In the genomic region with DNA sequence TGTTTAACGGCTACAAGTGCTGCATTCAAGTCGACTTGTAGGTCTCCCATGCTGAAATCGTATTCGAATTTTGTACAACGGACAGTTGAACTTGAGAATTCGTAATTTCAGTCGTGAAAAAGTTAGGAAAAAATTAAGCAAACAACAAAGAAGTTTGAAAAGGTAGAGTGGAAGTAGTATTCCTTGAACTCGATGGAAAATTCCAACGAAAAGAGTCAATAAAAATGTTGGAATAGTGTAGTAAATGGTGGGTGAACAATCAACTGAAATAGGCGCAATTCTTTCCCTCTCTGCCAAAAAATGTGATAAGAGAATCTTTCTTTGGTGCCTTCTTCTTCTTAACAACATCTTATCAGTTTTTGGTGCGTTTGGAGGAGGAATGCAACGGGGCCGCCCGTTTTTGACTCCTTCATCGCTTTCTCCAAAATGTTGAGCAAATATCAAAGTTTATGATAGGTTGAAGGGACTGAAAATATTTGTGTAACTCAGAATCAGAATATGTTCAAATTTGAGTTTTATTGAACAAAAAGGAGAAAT, we compare ENCODE assay signal across 6 worm cellular contexts.
TF ChIP-seq lines count a peak whose summit lies in the region.

TSS of gene ifo-1 (minus strand) at position 51 of the 537 bp plus-strand sequence.

TF ChIP-seq in whole organism, L1 larva, 84 proteins besides CTCF, POLR2A, EP300 and RAD21 (continues in another document):
- TF ChIP-seq elt-2 (tag; optimal IDR thresholded peaks at IDR 0.05; lab: Kevin White, UChicago) = peak; percentile 88
- TF ChIP-seq vab-15 (tag; optimal IDR thresholded peaks at IDR 0.05; lab: Kevin White, UChicago) = no peak
- TF ChIP-seq ceh-82 (tag; optimal IDR thresholded peaks at IDR 0.05; lab: Kevin White, UChicago) = no peak
- peak; percentile 70 for TF ChIP-seq pqm-1 (tag; optimal IDR thresholded peaks at IDR 0.05; lab: Kevin White, UChicago)
- no peak for TF ChIP-seq mab-9 (GFP tag; IDR thresholded peaks at IDR 0.05; lab: Robert Waterston, UW)
- TF ChIP-seq nhr-20 (tag; optimal IDR thresholded peaks at IDR 0.05; lab: Kevin White, UChicago) = peak; percentile 20
- TF ChIP-seq isw-1 (GFP tag; IDR thresholded peaks at IDR 0.05; lab: Robert Waterston, UW) = no peak
- TF ChIP-seq snpc-4 (tag; optimal IDR thresholded peaks at IDR 0.05; lab: Kevin White, UChicago) = no peak
- TF ChIP-seq ceh-8 (GFP tag; optimal IDR thresholded peaks at IDR 0.05; lab: Kevin White, UChicago) = no peak
- no peak for TF ChIP-seq blmp-1 (tag; optimal IDR thresholded peaks at IDR 0.05; lab: Kevin White, UChicago)
- peak in 1 of 2 experiments; percentile 33 for TF ChIP-seq lin-35 (GFP tag; optimal IDR thresholded peaks at IDR 0.05; lab: Kevin White, UChicago)
- TF ChIP-seq pax-3 (tag; optimal IDR thresholded peaks at IDR 0.05; lab: Kevin White, UChicago) = no peak
- TF ChIP-seq lin-13 (GFP tag; optimal IDR thresholded peaks at IDR 0.05; lab: Kevin White, UChicago) = no peak
- no peak for TF ChIP-seq aha-1 (tag; optimal IDR thresholded peaks at IDR 0.05; lab: Kevin White, UChicago)
- TF ChIP-seq ztf-4 (tag; optimal IDR thresholded peaks at IDR 0.05; lab: Kevin White, UChicago) = no peak

TF ChIP-seq in whole organism, L2 larva, 48 proteins besides CTCF, POLR2A, EP300 and RAD21:
- no peak for TF ChIP-seq R02D3.7 (tag; optimal IDR thresholded peaks at IDR 0.05; lab: Kevin White, UChicago)
- peak; percentile 35 for TF ChIP-seq gmeb-1 (tag; optimal IDR thresholded peaks at IDR 0.05; lab: Kevin White, UChicago)
- no peak for TF ChIP-seq lsy-2 (tag; optimal IDR thresholded peaks at IDR 0.05; lab: Kevin White, UChicago)
- TF ChIP-seq ama-1 (optimal IDR thresholded peaks at IDR 0.05; lab: Kevin White, UChicago) = no peak
- TF ChIP-seq Y55F3AM.14 (GFP tag; optimal IDR thresholded peaks at IDR 0.05; lab: Kevin White, UChicago) = no peak
- TF ChIP-seq sma-9 (GFP tag; optimal IDR thresholded peaks at IDR 0.05; lab: Kevin White, UChicago) = peak; percentile 29
- TF ChIP-seq sma-9 (tag; optimal IDR thresholded peaks at IDR 0.05; lab: Kevin White, UChicago) = no peak
- peak; percentile 98 for TF ChIP-seq fos-1 (tag; optimal IDR thresholded peaks at IDR 0.05; lab: Kevin White, UChicago)
- TF ChIP-seq crh-2 (tag; optimal IDR thresholded peaks at IDR 0.05; lab: Kevin White, UChicago) = peak; percentile 62
- TF ChIP-seq nhr-6 (tag; optimal IDR thresholded peaks at IDR 0.05; lab: Kevin White, UChicago) = no peak
- TF ChIP-seq nhr-23 (tag; optimal IDR thresholded peaks at IDR 0.05; lab: Kevin White, UChicago) = no peak
TF ChIP-seq in whole organism, L2 larva: peak in this region for 4.

TF ChIP-seq in whole organism, L3 larva, 47 proteins besides CTCF, POLR2A, EP300 and RAD21:
- TF ChIP-seq nfya-1 (tag; optimal IDR thresholded peaks at IDR 0.05; lab: Kevin White, UChicago; ENCODE audit: insufficient read depth) (no peak), pqm-1 (tag; optimal IDR thresholded peaks at IDR 0.05; lab: Kevin White, UChicago) (peak; percentile 92), ztf-4 (tag; optimal IDR thresholded peaks at IDR 0.05; lab: Kevin White, UChicago) (no peak), ceh-9 (tag; optimal IDR thresholded peaks at IDR 0.05; lab: Kevin White, UChicago) (no peak), jun-1 (tag; optimal IDR thresholded peaks at IDR 0.05; lab: Kevin White, UChicago) (peak; percentile 39), elt-2 (tag; optimal IDR thresholded peaks at IDR 0.05; lab: Kevin White, UChicago) (peak; percentile 95), elt-1 (tag; optimal IDR thresholded peaks at IDR 0.05; lab: Kevin White, UChicago) (no peak)

TF ChIP-seq in whole organism, L4 larva, 104 proteins besides CTCF, POLR2A, EP300 and RAD21:
- TF ChIP-seq aly-2 (tag; optimal IDR thresholded peaks at IDR 0.05; lab: Kevin White, UChicago) = no peak
- no peak for TF ChIP-seq daf-16 (GFP tag; optimal IDR thresholded peaks at IDR 0.05; lab: Kevin White, UChicago)
- TF ChIP-seq daf-16 (tag; optimal IDR thresholded peaks at IDR 0.05; lab: Kevin White, UChicago) = peak; percentile 55
- peak; percentile 99 for TF ChIP-seq pqm-1 (tag; optimal IDR thresholded peaks at IDR 0.05; lab: Kevin White, UChicago)
- peak; percentile 67 for TF ChIP-seq hlh-11 (tag; optimal IDR thresholded peaks at IDR 0.05; lab: Kevin White, UChicago)
- TF ChIP-seq zag-1 (tag; optimal IDR thresholded peaks at IDR 0.05; lab: Kevin White, UChicago) = no peak
- peak; percentile 81 for TF ChIP-seq nhr-28 (tag; optimal IDR thresholded peaks at IDR 0.05; lab: Kevin White, UChicago)
- TF ChIP-seq mep-1 (tag; optimal IDR thresholded peaks at IDR 0.05; lab: Kevin White, UChicago) = no peak
- TF ChIP-seq lin-1 (GFP tag; IDR thresholded peaks at IDR 0.05; lab: Robert Waterston, UW) = peak; percentile 11; the same call in 1 of the 2 replicates
- TF ChIP-seq dmd-6 (GFP tag; IDR thresholded peaks at IDR 0.05; lab: Robert Waterston, UW) = peak; percentile 79
- peak; percentile 35 for TF ChIP-seq nhr-6 (tag; optimal IDR thresholded peaks at IDR 0.05; lab: Kevin White, UChicago)
- TF ChIP-seq tra-1 (GFP tag; IDR thresholded peaks at IDR 0.05; lab: Robert Waterston, UW) = no peak
- peak; percentile 31 for TF ChIP-seq nhr-77 (tag; optimal IDR thresholded peaks at IDR 0.05; lab: Kevin White, UChicago)
TF ChIP-seq in whole organism, L4 larva: peak in this region for 8.

TF ChIP-seq in whole organism, late embryonic, 69 proteins besides CTCF, POLR2A, EP300 and RAD21:
- peak; percentile 86 for TF ChIP-seq elt-2 (tag; optimal IDR thresholded peaks at IDR 0.05; lab: Kevin White, UChicago)
- TF ChIP-seq ets-4 (tag; optimal IDR thresholded peaks at IDR 0.05; lab: Kevin White, UChicago) = no peak
- TF ChIP-seq ceh-22 (tag; optimal IDR thresholded peaks at IDR 0.05; lab: Kevin White, UChicago) = no peak
- no peak for TF ChIP-seq hlh-15 (tag; optimal IDR thresholded peaks at IDR 0.05; lab: Kevin White, UChicago)
- TF ChIP-seq sox-2 (GFP tag; IDR thresholded peaks at IDR 0.05; lab: Robert Waterston, UW) = no peak
- TF ChIP-seq ahr-1 (tag; optimal IDR thresholded peaks at IDR 0.05; lab: Kevin White, UChicago) = no peak
- TF ChIP-seq F13H6.1 (tag; optimal IDR thresholded peaks at IDR 0.05; lab: Kevin White, UChicago) = no peak
- TF ChIP-seq unc-42 (tag; optimal IDR thresholded peaks at IDR 0.05; lab: Kevin White, UChicago) = no peak
- no peak for TF ChIP-seq nhr-232 (tag; optimal IDR thresholded peaks at IDR 0.05; lab: Kevin White, UChicago)

TF ChIP-seq in whole organism, young adult, 124 proteins besides CTCF, POLR2A, EP300 and RAD21:
- TF ChIP-seq sptf-2 (GFP tag; optimal IDR thresholded peaks at IDR 0.05; lab: Kevin White, UChicago) (no peak), T07F8.4 (tag; optimal IDR thresholded peaks at IDR 0.05; lab: Kevin White, UChicago) (no peak), bed-2 (GFP tag; IDR thresholded peaks at IDR 0.05; lab: Robert Waterston, UW) (no peak), nhr-80 (tag; optimal IDR thresholded peaks at IDR 0.05; lab: Kevin White, UChicago) (peak; percentile 99), ama-1 (optimal IDR thresholded peaks at IDR 0.05; lab: Kevin White, UChicago) (no peak), ama-1 (GFP tag; optimal IDR thresholded peaks at IDR 0.05; lab: Kevin White, UChicago) (no peak), attf-5 (GFP tag; optimal IDR thresholded peaks at IDR 0.05; lab: Kevin White, UChicago) (no peak), ztf-22 (GFP tag; optimal IDR thresholded peaks at IDR 0.05; lab: Kevin White, UChicago) (no peak), ztf-6 (GFP tag; IDR thresholded peaks at IDR 0.05; lab: Robert Waterston, UW) (no peak), B0336.3 (GFP tag; IDR thresholded peaks at IDR 0.05; lab: Robert Waterston, UW) (no peak), dox-1 (GFP tag; IDR thresholded peaks at IDR 0.05; lab: Robert Waterston, UW) (peak; percentile 63; the same call in 1 of the 2 replicates), ets-4 (GFP tag; optimal IDR thresholded peaks at IDR 0.05; lab: Kevin White, UChicago) (peak; percentile 3), mxl-1 (tag; optimal IDR thresholded peaks at IDR 0.05; lab: Kevin White, UChicago) (no peak), hrde-1 (tag; optimal IDR thresholded peaks at IDR 0.05; lab: Kevin White, UChicago; ENCODE audit: borderline replicate concordance) (no peak), ccch-3 (GFP tag; optimal IDR thresholded peaks at IDR 0.05; lab: Kevin White, UChicago) (no peak)
